Worm (Caenorhabditis elegans) whole organism, early embryonic: Measurements from ENCODE around the gene srh-184.

Experiments
- B0310.2 ChIP-seq: sonication (generic microtip); optimal IDR thresholded peaks from 2 replicates; lab custom pipeline; 2016; ENCODE audit warnings: mild to moderate bottlenecking, missing genetic modification characterization, missing compliant biosample characterization
- F13C5.2 ChIP-seq: sonication (generic microtip); optimal IDR thresholded peaks from 2 replicates; lab custom pipeline; 2017; ENCODE audit warnings: mild to moderate bottlenecking, missing genetic modification characterization, inconsistent platforms, missing compliant biosample characterization
- aly-1 ChIP-seq: sonication (generic microtip); optimal IDR thresholded peaks from 2 replicates; lab custom pipeline; 2016; ENCODE audit warnings: missing genetic modification characterization, missing compliant biosample characterization
- ama-1 ChIP-seq: fragments of 150-350 bp; optimal IDR thresholded peaks from 2 replicates; lab custom pipeline; 2014
- ceh-13 ChIP-seq: fragments of 200-800 bp; sonication (Bioruptor generic); optimal IDR thresholded peaks from 2 replicates; lab custom pipeline; 2018; ENCODE audit warnings: mild to moderate bottlenecking, missing genetic modification characterization, missing compliant biosample characterization
- ceh-36 ChIP-seq: sonication (generic microtip); optimal IDR thresholded peaks from 2 replicates; lab custom pipeline; 2016; ENCODE audit warnings: missing genetic modification characterization, inconsistent platforms, missing compliant biosample characterization
- flt-1 ChIP-seq: fragments of 200-800 bp; sonication (Bioruptor generic); IDR thresholded peaks from 2 replicates; pipeline ENCODE4 v1.3.6; 2022; ENCODE audit warnings: missing genetic modification characterization, missing compliant biosample characterization
- hmbx-1 ChIP-seq: sonication (generic microtip); optimal IDR thresholded peaks from 2 replicates; lab custom pipeline; 2016; ENCODE audit warnings: mild to moderate bottlenecking, missing genetic modification characterization, missing compliant biosample characterization
- hmg-4 ChIP-seq: fragments of 200-800 bp; sonication (Bioruptor generic); optimal IDR thresholded peaks from 2 replicates; lab custom pipeline; 2018; ENCODE audit warnings: mild to moderate bottlenecking, missing genetic modification characterization, missing compliant biosample characterization
- hnd-1 ChIP-seq: sonication (generic microtip); optimal IDR thresholded peaks from 2 replicates; lab custom pipeline; 2016; ENCODE audit warnings: missing genetic modification characterization, missing compliant biosample characterization
- scrt-1 ChIP-seq: fragments of 200-800 bp; sonication (Bioruptor generic); IDR thresholded peaks from 2 replicates; pipeline ENCODE4 v1.3.6; 2022; ENCODE audit warnings: missing genetic modification characterization, missing compliant biosample characterization
- sea-1 ChIP-seq: fragments of 200-800 bp; sonication (Bioruptor generic); conservative IDR thresholded peaks from 2 replicates; pipeline ENCODE4 v1.3.6; 2022; ENCODE audit warnings: missing genetic modification characterization, missing compliant biosample characterization
- tra-4 ChIP-seq: sonication (generic microtip); optimal IDR thresholded peaks from 2 replicates; lab custom pipeline; 2017; ENCODE audit warnings: missing genetic modification characterization, missing compliant biosample characterization

DNA sequence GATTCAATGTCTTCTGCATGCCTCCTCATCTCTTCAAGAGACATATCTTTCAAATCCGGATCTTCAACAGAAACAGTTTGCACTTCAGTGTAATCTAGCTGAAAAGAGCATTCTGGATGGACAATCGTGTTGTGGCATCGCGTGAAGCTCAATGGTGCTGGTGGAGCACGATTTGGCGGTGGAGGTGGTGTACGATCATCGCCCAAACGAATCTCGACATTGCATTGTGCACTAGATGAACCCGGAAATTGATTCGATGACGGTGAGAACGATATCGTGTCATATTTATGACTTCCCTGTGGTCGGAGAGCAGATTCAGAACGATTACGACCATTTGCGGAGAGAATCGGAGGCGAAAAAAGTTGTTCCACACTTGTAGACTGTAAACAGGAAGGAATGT is 24.8 kb downstream of the srh-184 start:
- TF ChIP-seq ceh-13 (GFP tag; lab: Kevin White, UChicago) (no peak), hmg-4 (GFP tag; lab: Kevin White, UChicago) (no peak), flt-1 (GFP tag; lab: Robert Waterston, UW) (no peak), tra-4 (tag; lab: Kevin White, UChicago) (no peak), scrt-1 (GFP tag; lab: Robert Waterston, UW) (no peak), hmbx-1 (no peak), F13C5.2 (no peak), ceh-36 (no peak), ama-1 (lab: Kevin White, UChicago) (no peak), sea-1 (GFP tag; lab: Robert Waterston, UW) (no peak), B0310.2 (tag; lab: Kevin White, UChicago) (no peak), aly-1 (tag; lab: Kevin White, UChicago) (no peak), hnd-1 (tag; lab: Kevin White, UChicago) (no peak)
